Worm (Caenorhabditis elegans): ENCODE measurements around the gene gpa-4.

The gpa-4 gene

DNA sequence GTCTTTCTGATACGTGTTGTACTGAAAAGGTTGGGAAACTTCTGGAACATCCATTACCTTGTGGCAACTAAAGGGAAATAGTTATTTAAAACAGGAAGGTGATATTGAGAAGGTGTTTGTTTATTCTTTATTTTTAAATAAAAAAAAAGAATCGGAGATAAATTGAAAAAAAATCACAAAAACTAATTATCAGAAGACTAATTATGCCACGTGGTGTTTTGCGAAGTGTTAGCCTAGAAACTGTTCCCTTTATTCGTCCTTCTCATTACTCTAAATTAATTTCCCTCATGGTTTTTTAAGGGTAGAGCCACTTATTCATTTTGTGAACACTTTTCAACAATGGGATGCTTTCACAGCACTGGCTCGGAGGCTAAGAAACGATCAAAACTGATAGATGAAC, at the start of gene gpa-4:
gpa-4 (plus strand) TSS at position 301 of the 400 bp plus-strand sequence.
- TF ChIP-seq nhr-25 (tag; optimal IDR thresholded peaks at IDR 0.05) (no peak), lin-39 (tag; optimal IDR thresholded peaks at IDR 0.05) (no peak), nhr-76 (tag; optimal IDR thresholded peaks at IDR 0.05) (no peak), snpc-4 (tag; optimal IDR thresholded peaks at IDR 0.05) (no peak), R02D3.7 (tag; optimal IDR thresholded peaks at IDR 0.05) (no peak), nhr-11 (tag; optimal IDR thresholded peaks at IDR 0.05) (no peak), pha-4 (tag; optimal IDR thresholded peaks at IDR 0.05) (no peak), egl-27 (tag; optimal IDR thresholded peaks at IDR 0.05) (no peak), ceh-28 (tag; optimal IDR thresholded peaks at IDR 0.05) (no peak), fkh-10 (GFP tag; optimal IDR thresholded peaks at IDR 0.05) (no peak), ZK546.5 (tag; optimal IDR thresholded peaks at IDR 0.05) (no peak), ceh-9 (tag; optimal IDR thresholded peaks at IDR 0.05) (no peak)

DNA sequence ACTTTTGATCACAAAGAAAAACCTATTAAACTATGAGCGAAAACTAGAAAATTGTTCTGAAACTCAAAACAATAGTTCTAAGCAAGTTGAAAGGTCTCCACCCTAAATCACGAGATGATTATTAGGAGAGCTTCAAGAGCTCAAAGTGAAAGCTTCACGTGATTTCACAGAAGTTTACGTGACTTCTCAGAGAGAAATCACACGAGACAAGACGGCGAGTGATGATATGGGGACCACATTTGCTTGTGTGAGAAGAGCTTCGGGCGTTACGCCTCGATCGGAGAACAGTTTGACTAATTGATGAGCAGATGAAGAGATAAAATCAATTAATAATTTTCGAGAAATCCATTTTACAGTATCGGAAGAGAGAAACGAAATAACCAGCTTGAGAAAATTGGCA, 36.5 kb upstream of the gpa-4 start:
- no peak for TF ChIP-seq nhr-11 (tag; optimal IDR thresholded peaks at IDR 0.05)
- no peak for TF ChIP-seq lin-15B (tag; optimal IDR thresholded peaks at IDR 0.05)
- TF ChIP-seq fkh-10 (GFP tag; optimal IDR thresholded peaks at IDR 0.05) = no peak
- no peak for TF ChIP-seq nhr-237 (tag; optimal IDR thresholded peaks at IDR 0.05)
- TF ChIP-seq nfya-1 (tag; optimal IDR thresholded peaks at IDR 0.05; ENCODE audit: insufficient read depth) = no peak
- no peak for TF ChIP-seq nhr-43 (tag; optimal IDR thresholded peaks at IDR 0.05; ENCODE audit: poor library complexity, severe bottlenecking)
- TF ChIP-seq zag-1 (tag; optimal IDR thresholded peaks at IDR 0.05) = no peak
- no peak for TF ChIP-seq mdl-1 (tag; optimal IDR thresholded peaks at IDR 0.05)
- TF ChIP-seq daf-12 (tag; optimal IDR thresholded peaks at IDR 0.05) = no peak
- TF ChIP-seq elt-1 (tag; optimal IDR thresholded peaks at IDR 0.05) = no peak
- no peak for TF ChIP-seq egl-27 (tag; optimal IDR thresholded peaks at IDR 0.05)
- no peak for TF ChIP-seq jun-1 (tag; optimal IDR thresholded peaks at IDR 0.05)
- no peak for TF ChIP-seq nhr-12 (tag; optimal IDR thresholded peaks at IDR 0.05)
- no peak for TF ChIP-seq sea-2 (GFP tag; optimal IDR thresholded peaks at IDR 0.05)
- no peak for TF ChIP-seq unc-62 (GFP tag; optimal IDR thresholded peaks at IDR 0.05)
- TF ChIP-seq ztf-11 (tag; optimal IDR thresholded peaks at IDR 0.05) = no peak
- no peak for TF ChIP-seq hmg-11 (tag; optimal IDR thresholded peaks at IDR 0.05)
- no peak for TF ChIP-seq ceh-9 (tag; optimal IDR thresholded peaks at IDR 0.05)
- TF ChIP-seq ceh-28 (tag; optimal IDR thresholded peaks at IDR 0.05) = no peak
- no peak for TF ChIP-seq ZK546.5 (tag; optimal IDR thresholded peaks at IDR 0.05)

DNA sequence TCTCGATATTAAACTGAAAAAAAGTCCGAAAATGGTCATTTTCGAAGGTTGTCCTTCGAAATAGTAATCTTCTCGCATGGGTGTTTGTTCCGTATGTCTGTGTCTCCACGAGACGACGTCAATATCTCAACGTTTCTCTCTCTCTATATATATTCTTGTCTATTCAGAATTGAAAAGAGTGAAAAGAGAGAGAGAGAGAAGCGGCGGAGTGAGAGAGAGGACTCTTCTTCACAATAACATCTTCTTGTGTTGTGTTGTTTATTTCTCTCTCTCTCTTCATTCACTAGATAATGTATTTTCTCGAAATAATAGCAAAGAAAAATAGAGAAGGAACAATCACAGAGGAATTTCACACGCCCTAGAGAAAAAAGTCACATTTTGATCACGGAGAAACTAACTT, 35.1 kb upstream of the gpa-4 start:
- TF ChIP-seq nhr-25 (tag; optimal IDR thresholded peaks at IDR 0.05) = peak; percentile 48
- TF ChIP-seq lin-15B (tag; optimal IDR thresholded peaks at IDR 0.05) = peak; percentile 6
- TF ChIP-seq jun-1 (tag; optimal IDR thresholded peaks at IDR 0.05) = no peak
- no peak for TF ChIP-seq nhr-43 (tag; optimal IDR thresholded peaks at IDR 0.05; ENCODE audit: poor library complexity, severe bottlenecking)
- peak; percentile 17 for TF ChIP-seq fkh-10 (GFP tag; optimal IDR thresholded peaks at IDR 0.05)
- peak; percentile 8 for TF ChIP-seq lin-39 (tag; optimal IDR thresholded peaks at IDR 0.05)
- TF ChIP-seq nfya-1 (tag; optimal IDR thresholded peaks at IDR 0.05; ENCODE audit: insufficient read depth) = peak; percentile 37
- TF ChIP-seq hmg-11 (tag; optimal IDR thresholded peaks at IDR 0.05) = peak; percentile 45
- TF ChIP-seq snpc-4 (tag; optimal IDR thresholded peaks at IDR 0.05) = no peak
- TF ChIP-seq pha-4 (tag; optimal IDR thresholded peaks at IDR 0.05) = no peak
- peak; percentile 39 for TF ChIP-seq egl-5 (tag; optimal IDR thresholded peaks at IDR 0.05)
- TF ChIP-seq ama-1 (optimal IDR thresholded peaks at IDR 0.05) = no peak
- TF ChIP-seq nhr-23 (tag; optimal IDR thresholded peaks at IDR 0.05) = peak; percentile 42

DNA sequence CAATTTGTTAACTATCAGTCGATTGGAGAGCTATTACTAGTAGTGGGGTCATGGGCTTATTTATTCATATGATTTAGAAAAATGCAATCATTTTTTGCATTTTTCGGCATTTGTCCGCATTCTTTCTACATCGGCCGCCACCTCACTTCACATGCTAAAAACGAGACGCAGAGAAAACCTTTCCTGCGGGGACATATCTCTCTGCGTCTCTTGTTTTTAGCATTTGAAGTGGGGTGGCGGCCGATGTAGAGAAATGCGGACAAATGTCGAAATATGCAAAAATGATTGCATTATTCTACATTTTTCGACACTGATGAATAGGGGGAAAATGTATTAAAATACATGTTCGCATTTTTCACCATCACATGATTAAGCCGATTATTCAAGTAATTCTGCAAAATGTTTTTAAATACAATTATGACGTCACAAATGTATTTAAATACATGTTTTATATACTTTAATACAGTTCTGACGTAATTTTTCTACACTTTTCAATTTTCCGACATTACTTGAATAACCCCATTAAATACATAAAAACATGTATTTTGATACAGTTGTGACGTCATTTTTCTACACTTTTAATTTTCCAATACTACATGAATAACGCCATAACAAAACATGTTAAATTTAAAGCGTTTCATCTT, 29.2 kb upstream of the gpa-4 start:
- no peak for TF ChIP-seq fkh-10 (GFP tag; optimal IDR thresholded peaks at IDR 0.05)
- no peak for TF ChIP-seq hmg-11 (tag; optimal IDR thresholded peaks at IDR 0.05)
- TF ChIP-seq egl-5 (tag; optimal IDR thresholded peaks at IDR 0.05) = peak; percentile 39
- TF ChIP-seq ceh-82 (tag; optimal IDR thresholded peaks at IDR 0.05) = no peak
- no peak for TF ChIP-seq lin-39 (tag; optimal IDR thresholded peaks at IDR 0.05)
- TF ChIP-seq nhr-67 (tag; optimal IDR thresholded peaks at IDR 0.05) = no peak
- TF ChIP-seq mdl-1 (tag; optimal IDR thresholded peaks at IDR 0.05) = no peak
- TF ChIP-seq nhr-76 (tag; optimal IDR thresholded peaks at IDR 0.05) = no peak
- no peak for TF ChIP-seq fkh-2 (tag; optimal IDR thresholded peaks at IDR 0.05)
- TF ChIP-seq lin-15B (tag; optimal IDR thresholded peaks at IDR 0.05) = peak; percentile 34
- no peak for TF ChIP-seq ceh-16 (tag; optimal IDR thresholded peaks at IDR 0.05)

DNA sequence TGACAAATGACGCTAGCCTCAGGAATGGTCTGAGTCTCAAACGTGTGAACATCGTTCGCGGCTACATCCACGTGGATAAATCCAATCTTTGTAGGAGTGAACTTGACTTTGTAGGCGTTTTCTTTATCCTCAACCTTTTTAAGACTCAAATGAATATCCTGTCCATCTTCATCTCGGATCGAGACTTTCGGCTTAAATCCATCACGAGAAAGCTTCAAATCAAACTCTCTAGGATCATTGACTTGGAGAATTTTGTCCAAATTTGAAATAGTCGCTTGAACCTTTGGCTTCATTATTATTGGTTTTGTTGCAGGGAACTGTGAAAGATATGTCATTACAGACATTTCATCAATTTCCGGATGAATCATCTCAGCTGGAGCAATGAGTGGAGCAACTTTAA, 27.5 kb upstream of the gpa-4 start:
- no peak for TF ChIP-seq fos-1 (tag; optimal IDR thresholded peaks at IDR 0.05)
- no peak for TF ChIP-seq nhr-67 (tag; optimal IDR thresholded peaks at IDR 0.05)
- TF ChIP-seq mml-1 (tag; optimal IDR thresholded peaks at IDR 0.05) = no peak
- TF ChIP-seq ama-1 (optimal IDR thresholded peaks at IDR 0.05) = no peak
- TF ChIP-seq nhr-25 (tag; optimal IDR thresholded peaks at IDR 0.05) = no peak
- no peak for TF ChIP-seq lsy-12 (tag; optimal IDR thresholded peaks at IDR 0.05)
